Worm (Caenorhabditis elegans): ENCODE data around the gene C17C3.5.

C17C3.5 gene

DNA sequence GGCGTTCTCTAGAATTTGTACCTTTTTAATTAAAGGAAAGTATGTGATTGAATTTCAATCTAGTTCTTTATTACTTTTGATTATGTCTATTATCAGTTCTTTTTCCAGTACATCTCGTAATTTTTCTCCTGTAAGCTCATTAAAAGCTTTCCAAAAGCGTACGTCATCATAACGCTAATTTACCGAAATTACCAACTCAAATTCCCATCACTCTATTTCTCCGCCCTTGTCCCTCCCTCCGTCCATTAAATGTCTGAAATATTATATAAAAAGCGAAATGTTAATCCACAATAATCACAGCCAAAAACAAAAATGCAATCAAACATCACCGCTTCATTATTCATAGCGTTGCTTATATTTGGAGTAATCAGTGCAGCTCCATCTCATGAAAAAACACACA lies 2.7 kb downstream of the C17C3.5 start, which contains the start of gene ins-12:
TSS of gene ins-12 (plus strand) at position 301 of the 400 bp plus-strand sequence.
- TF ChIP-seq pqm-1 (tag; optimal IDR thresholded peaks at IDR 0.05): no peak

- TF ChIP-seq sptf-1 (tag; optimal IDR thresholded peaks at IDR 0.05): no peak
Observed at ce11 chrII:5554788-5555187, 3.2 kb downstream of the C17C3.5 start.

DNA sequence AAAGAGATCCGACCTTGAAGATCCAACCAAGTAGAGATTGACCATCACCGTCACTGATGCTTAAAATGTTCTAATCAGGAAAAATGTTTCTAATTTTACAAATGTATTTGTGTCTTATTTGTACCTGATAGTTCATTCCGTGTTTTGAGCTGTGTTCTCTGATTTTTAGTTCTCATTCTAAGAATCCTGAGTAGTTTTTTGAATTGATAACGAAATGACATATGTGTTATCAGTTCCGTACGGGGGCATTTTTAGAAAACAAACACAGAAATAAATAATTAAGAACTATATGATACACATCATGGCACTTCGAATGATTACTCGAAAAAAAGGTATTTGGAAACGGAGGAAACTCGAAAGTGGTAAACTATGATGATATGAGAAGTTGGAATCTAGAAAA lies 3.9 kb downstream of the C17C3.5 start:
- TF ChIP-seq zag-1 (tag; optimal IDR thresholded peaks at IDR 0.05) (no peak), nhr-90 (tag; optimal IDR thresholded peaks at IDR 0.05; ENCODE audit: poor library complexity) (no peak), elt-2 (tag; optimal IDR thresholded peaks at IDR 0.05) (peak; percentile 66), efl-1 (optimal IDR thresholded peaks at IDR 0.05) (no peak), efl-1 (GFP tag; optimal IDR thresholded peaks at IDR 0.05 in 1 of 2) (peak in 1 of 2 experiments; percentile 76)

DNA sequence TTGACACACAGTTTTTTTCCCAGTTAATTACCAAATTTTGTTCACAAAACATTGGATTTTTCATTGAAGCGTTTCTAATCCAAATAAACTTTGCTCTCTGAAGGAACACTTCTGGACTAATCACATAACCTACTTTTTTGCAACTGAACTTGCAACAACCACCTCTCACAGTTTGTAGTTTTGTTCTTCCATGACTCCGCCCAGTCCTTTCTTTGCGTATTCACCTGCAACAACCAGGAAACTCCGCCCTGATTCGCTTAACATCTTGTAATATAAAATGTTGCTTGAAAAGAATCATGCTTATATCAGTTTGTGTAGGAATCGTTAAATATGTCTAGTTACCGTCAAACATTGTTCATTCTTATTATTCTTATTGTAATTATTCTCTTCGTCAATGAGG lies 4.8 kb downstream of the C17C3.5 start, which contains the start of gene ins-11:
TSS of gene ins-11 (plus strand) at position 301 of the 400 bp plus-strand sequence.
- TF ChIP-seq nhr-47 (tag; optimal IDR thresholded peaks at IDR 0.05) (no peak), C16A3.4 (tag; optimal IDR thresholded peaks at IDR 0.05) (no peak), elt-3 (tag; optimal IDR thresholded peaks at IDR 0.05) (no peak)

- TF ChIP-seq nhr-20 (tag; optimal IDR thresholded peaks at IDR 0.05) (peak; percentile 21), elt-2 (tag; optimal IDR thresholded peaks at IDR 0.05) (peak; percentile 99), tbx-2 (tag; optimal IDR thresholded peaks at IDR 0.05) (no peak), isw-1 (GFP tag; IDR thresholded peaks at IDR 0.05) (no peak), lin-35 (GFP tag; optimal IDR thresholded peaks at IDR 0.05) (peak in 1 of 2 experiments; percentile 57), mdl-1 (tag; optimal IDR thresholded peaks at IDR 0.05) (peak in 1 of 2 experiments; percentile 22), egl-27 (tag; optimal IDR thresholded peaks at IDR 0.05) (no peak), F16B12.6 (tag; optimal IDR thresholded peaks at IDR 0.05) (no peak), nhr-71 (tag; optimal IDR thresholded peaks at IDR 0.05) (peak; percentile 59)
Observed at ce11 chrII:5557134-5557533, 5.5 kb downstream of the C17C3.5 start.

DNA sequence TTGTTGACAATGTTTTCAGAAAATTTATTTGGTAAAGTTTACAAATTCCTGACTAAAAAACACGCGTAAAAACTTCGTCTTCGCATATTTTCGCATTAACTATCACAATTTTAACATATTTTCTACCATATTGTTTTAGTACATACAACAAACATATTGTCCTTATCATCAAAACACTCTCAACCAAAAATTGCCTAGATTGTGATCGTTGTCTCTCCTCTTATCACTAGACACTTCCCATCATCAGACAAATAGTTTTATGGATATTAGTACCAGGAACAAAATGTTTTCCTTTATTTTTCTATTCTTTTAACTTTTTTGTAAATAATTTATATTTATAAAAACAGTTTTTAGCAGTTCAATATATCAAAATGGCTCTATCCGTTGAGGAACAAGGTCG lies 9.8 kb downstream of the C17C3.5 start, which contains the start of gene C17C3.3:
TSS of gene C17C3.3 (plus strand) at position 346 of the 400 bp plus-strand sequence.
- TF ChIP-seq dsc-1 (tag; optimal IDR thresholded peaks at IDR 0.05) (no peak), mef-2 (tag; optimal IDR thresholded peaks at IDR 0.05) (no peak), elt-2 (tag; optimal IDR thresholded peaks at IDR 0.05) (peak; percentile 92), pax-3 (tag; optimal IDR thresholded peaks at IDR 0.05) (no peak), fkh-8 (tag; optimal IDR thresholded peaks at IDR 0.05) (no peak), ceh-88 (GFP tag; IDR thresholded peaks at IDR 0.05) (no peak), nhr-11 (tag; optimal IDR thresholded peaks at IDR 0.05) (no peak)

DNA sequence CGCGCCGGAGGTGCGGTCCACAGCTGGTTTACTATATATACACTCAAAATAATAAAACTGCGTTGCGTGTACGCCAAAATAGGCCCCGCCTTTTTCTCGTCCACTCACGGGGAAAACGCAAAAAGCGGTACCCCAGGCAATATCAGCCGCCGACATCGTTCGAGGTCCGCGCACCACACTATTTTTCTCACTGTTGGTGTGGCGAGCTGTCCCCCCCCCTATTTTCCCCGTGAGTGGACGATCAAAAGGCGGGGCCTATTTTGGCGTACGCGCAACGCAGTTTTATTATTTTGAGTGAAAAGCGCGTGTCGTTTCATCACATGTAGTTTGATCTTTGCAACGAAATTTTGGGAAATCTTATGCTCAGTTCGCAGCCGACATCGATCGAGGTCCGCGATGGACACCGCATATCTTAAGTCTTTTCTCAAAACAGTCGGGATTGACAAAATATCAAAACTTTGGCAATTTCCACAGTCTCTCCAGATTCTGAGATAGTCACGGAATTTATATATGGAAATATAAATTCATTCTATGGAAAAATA lies 13.5 kb downstream of the C17C3.5 start:
- TF ChIP-seq aha-1 (tag; optimal IDR thresholded peaks at IDR 0.05): no peak
- no peak for TF ChIP-seq nhr-90 (tag; optimal IDR thresholded peaks at IDR 0.05; ENCODE audit: poor library complexity)
- TF ChIP-seq nhr-20 (tag; optimal IDR thresholded peaks at IDR 0.05): no peak

DNA sequence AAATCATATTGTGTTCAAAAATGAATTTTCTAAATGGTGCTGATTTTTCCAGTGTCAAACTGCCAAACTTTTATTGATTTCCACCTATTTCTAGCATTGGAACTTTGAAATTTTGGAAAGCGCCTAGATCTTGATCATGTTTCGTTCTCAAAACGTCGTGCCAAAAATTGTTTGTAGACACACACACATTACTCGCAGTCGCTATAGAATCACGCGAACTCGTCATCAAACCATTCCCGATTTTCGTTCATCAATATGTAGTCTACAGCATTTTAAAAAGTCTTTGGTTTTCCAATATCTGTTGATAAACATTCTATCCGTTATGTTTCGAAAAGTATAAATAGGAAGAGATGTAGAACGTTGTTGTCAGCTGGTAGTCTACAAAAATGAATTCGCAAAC lies 18.7 kb downstream of the C17C3.5 start, which contains the start of the genes C17C3.1 and C17C3.15:
TSS of gene C17C3.1 (plus strand) at position 301 of the 400 bp plus-strand sequence.
TSS of gene C17C3.15 (plus strand) at position 383 of the 400 bp plus-strand sequence.
- peak; percentile 11 for TF ChIP-seq lin-14 (GFP tag; optimal IDR thresholded peaks at IDR 0.05)
- no peak for TF ChIP-seq dpl-1 (GFP tag; optimal IDR thresholded peaks at IDR 0.05)
- TF ChIP-seq nhr-85 (tag): peak; percentile 78
- TF ChIP-seq nhr-71 (tag; optimal IDR thresholded peaks at IDR 0.05): peak; percentile 9

Data from whole organism, L1 larva.